Worm (Caenorhabditis elegans) whole organism, L4/young adult: ENCODE results near the gene F15A4.5.

Experiments used
- W03F9.2 ChIP-seq: fragments of 150-350 bp; optimal IDR thresholded peaks from 2 replicates; lab custom pipeline; 2014; ENCODE audit warnings: missing biosample characterization, missing genetic modification characterization
- dao-5 ChIP-seq: sonication (generic microtip); optimal IDR thresholded peaks from 2 replicates; lab custom pipeline; 2016; ENCODE audit warnings: missing genotype, missing genetic modification characterization, moderate library complexity, missing compliant biosample characterization
- him-1 ChIP-seq: sonication (generic microtip); optimal IDR thresholded peaks from 2 replicates; lab custom pipeline; 2016; ENCODE audit warnings: missing genotype, missing genetic modification reagents, missing genetic modification characterization, missing compliant biosample characterization

- TF ChIP-seq dao-5 (tag; lab: Kevin White, UChicago) (no peak), W03F9.2 (tag; lab: Kevin White, UChicago) (no peak), him-1 (tag; lab: Kevin White, UChicago) (no peak)
Observed at ce11 chrII:12436717-12437116, 34.3 kb downstream of the F15A4.5 start.
